Fruit fly (Drosophila melanogaster) whole organism, adult: Measurements from ENCODE around the gene ND-42.

Experiments
- CG12768 ChIP-seq: fragments of 200-800 bp; sonication (Bioruptor generic); optimal IDR thresholded peaks from 2 replicates; lab custom pipeline; 2017; ENCODE audit warnings: missing biosample characterization, missing genetic modification characterization, mild to moderate bottlenecking, moderate library complexity, missing genetic modification reagents
- CG1620 ChIP-seq: fragments of 200-800 bp; sonication (Bioruptor generic); optimal IDR thresholded peaks from 2 replicates; lab custom pipeline; 2016; ENCODE audit warnings: missing biosample characterization, missing genetic modification characterization
- CG33017 ChIP-seq: fragments of 200-800 bp; sonication (Bioruptor generic); optimal IDR thresholded peaks from 2 replicates; lab custom pipeline; 2018; ENCODE audit warnings: missing biosample characterization, mild to moderate bottlenecking, missing genetic modification characterization, moderate library complexity
- CG5204 ChIP-seq: fragments of 200-800 bp; sonication (Bioruptor generic); optimal IDR thresholded peaks from 2 replicates; lab custom pipeline; 2016; ENCODE audit warnings: missing biosample characterization, missing genetic modification characterization

dm6 chr3R:22046231-22046630 lies 18.7 kb downstream of the ND-42 start:
- TF ChIP-seq CG33017, result no peak
- no peak for TF ChIP-seq CG1620 (GFP tag; lab: Kevin White, UChicago)
- no peak for TF ChIP-seq CG5204 (GFP tag; lab: Kevin White, UChicago)
- TF ChIP-seq CG12768 (GFP tag; lab: Kevin White, UChicago), result no peak
